Fruit fly (Drosophila melanogaster): ENCODE data around the gene rho.

Gene rho

DNA sequence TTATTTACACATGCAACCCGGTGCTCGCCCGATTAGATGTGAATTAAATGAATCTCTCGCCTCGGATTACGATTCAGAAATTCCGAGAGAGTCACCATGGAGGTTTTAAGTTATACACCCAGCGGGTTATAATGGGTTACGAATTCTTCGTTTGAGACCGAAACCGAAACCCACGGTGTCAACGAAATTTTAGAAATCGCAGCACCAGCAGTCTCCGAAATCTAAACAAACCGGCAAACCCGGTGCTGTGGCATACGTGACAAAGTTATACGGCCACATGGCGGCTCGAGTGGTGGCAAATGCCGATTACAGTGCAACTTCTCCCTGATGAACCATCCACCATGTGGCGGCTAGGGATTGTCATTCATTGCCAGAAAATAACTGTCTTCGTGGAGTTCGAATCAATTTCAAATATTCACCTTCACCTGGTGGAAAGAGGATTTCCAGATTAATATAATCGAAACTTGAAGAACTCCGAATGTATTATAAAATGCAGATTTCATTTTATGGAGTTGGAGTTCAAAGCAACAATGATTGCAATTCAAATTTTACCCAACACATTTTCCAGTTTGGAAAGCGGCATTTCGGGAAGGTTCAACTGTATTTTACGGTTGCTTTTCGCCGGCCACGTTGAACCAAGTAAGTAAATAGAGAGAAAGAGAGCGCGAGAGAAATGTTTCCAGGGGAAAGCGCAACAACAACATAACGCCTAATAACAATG, 52.4 kb downstream of the rho start (continued):
- TF ChIP-seq gfzf (GFP tag; optimal IDR thresholded peaks at IDR 0.05) (peak; percentile 13), Kr (GFP tag; optimal IDR thresholded peaks at IDR 0.05) (no peak), CG13424 (tag; optimal IDR thresholded peaks at IDR 0.05) (peak; percentile 76), CG31365 (tag; optimal IDR thresholded peaks at IDR 0.05) (no peak), zen2 (GFP tag; IDR thresholded peaks at IDR 0.05; ENCODE audit: partially characterized antibody) (no peak), ac (GFP tag; optimal IDR thresholded peaks at IDR 0.05) (peak; percentile 6), ranshi (GFP tag; IDR thresholded peaks at IDR 0.05) (peak; percentile 53; the same call in 1 of the 2 replicates), crc (GFP tag; optimal IDR thresholded peaks at IDR 0.05) (no peak), da (GFP tag; optimal IDR thresholded peaks at IDR 0.05) (no peak), schlank (tag; optimal IDR thresholded peaks at IDR 0.05) (no peak), zfh2 (GFP tag; optimal IDR thresholded peaks at IDR 0.05) (peak; percentile 59), CG6791 (GFP tag; IDR thresholded peaks at IDR 0.05; ENCODE audit: partially characterized antibody) (no peak), CG10959 (GFP tag; IDR thresholded peaks at IDR 0.05) (peak; percentile 40; the same call in 1 of the 2 replicates), CG4730 (GFP tag; IDR thresholded peaks at IDR 0.05) (peak; percentile 41), vfl (GFP tag; optimal IDR thresholded peaks at IDR 0.05) (no peak), Dip2 (GFP tag; IDR thresholded peaks at IDR 0.05) (no peak), CG4424 (GFP tag; optimal IDR thresholded peaks at IDR 0.05) (peak; percentile 74), nau (GFP tag; optimal IDR thresholded peaks at IDR 0.05) (no peak), amos (GFP tag; IDR thresholded peaks at IDR 0.05; ENCODE audit: partially characterized antibody) (no peak), trem (tag; optimal IDR thresholded peaks at IDR 0.05) (peak; percentile 56), CG4360 (GFP tag; IDR thresholded peaks at IDR 0.05) (peak; percentile 67; the same call in 1 of the 2 replicates), salm (tag; optimal IDR thresholded peaks at IDR 0.05) (peak; percentile 55), Atf3 (GFP tag; optimal IDR thresholded peaks at IDR 0.05) (peak; percentile 32), CG15269 (tag; optimal IDR thresholded peaks at IDR 0.05) (peak; percentile 58), CG12236 (GFP tag; optimal IDR thresholded peaks at IDR 0.05) (peak; percentile 60), Tbp (GFP tag; optimal IDR thresholded peaks at IDR 0.05) (no peak), ato (GFP tag; IDR thresholded peaks at IDR 0.05; ENCODE audit: partially characterized antibody) (no peak), Dad (GFP tag; optimal IDR thresholded peaks at IDR 0.05) (peak; percentile 60), lmd (GFP tag; IDR thresholded peaks at IDR 0.05) (peak; percentile 59), yki (optimal IDR thresholded peaks at IDR 0.05) (no peak), Dp (GFP tag; optimal IDR thresholded peaks at IDR 0.05) (no peak), CG13894 (tag; optimal IDR thresholded peaks at IDR 0.05) (no peak), shn (GFP tag; optimal IDR thresholded peaks at IDR 0.05) (peak; percentile 71), wdn (GFP tag; IDR thresholded peaks at IDR 0.05) (no peak), CG2199 (GFP tag; IDR thresholded peaks at IDR 0.05) (peak; percentile 76; the same call in 2 of the 3 replicates), pum (GFP tag; optimal IDR thresholded peaks at IDR 0.05) (peak; percentile 72), fd96Cb (tag; optimal IDR thresholded peaks at IDR 0.05) (peak; percentile 75), gem (tag; optimal IDR thresholded peaks at IDR 0.05) (peak; percentile 82), exex (tag; optimal IDR thresholded peaks at IDR 0.05) (no peak), Lim3 (GFP tag; IDR thresholded peaks at IDR 0.05) (no peak), CG16779 (GFP tag; IDR thresholded peaks at IDR 0.05) (no peak), eve (GFP tag; optimal IDR thresholded peaks at IDR 0.05) (no peak), CG6689 (GFP tag; IDR thresholded peaks at IDR 0.05) (peak; percentile 59), stwl (tag; optimal IDR thresholded peaks at IDR 0.05) (no peak), Nf-YC (tag; optimal IDR thresholded peaks at IDR 0.05) (peak; percentile 58), lov (optimal IDR thresholded peaks at IDR 0.05) (no peak), lov (GFP tag; IDR thresholded peaks at IDR 0.05) (no peak), grn (GFP tag; optimal IDR thresholded peaks at IDR 0.05) (no peak), bbx (GFP tag; IDR thresholded peaks at IDR 0.05; ENCODE audit: partially characterized antibody) (no peak), fd3F (GFP tag; optimal IDR thresholded peaks at IDR 0.05) (peak; percentile 17), CG10321 (GFP tag; IDR thresholded peaks at IDR 0.05) (no peak)
